Fruit fly (Drosophila melanogaster): Measurements from ENCODE around the gene CG4462.

Gene CG4462

DNA sequence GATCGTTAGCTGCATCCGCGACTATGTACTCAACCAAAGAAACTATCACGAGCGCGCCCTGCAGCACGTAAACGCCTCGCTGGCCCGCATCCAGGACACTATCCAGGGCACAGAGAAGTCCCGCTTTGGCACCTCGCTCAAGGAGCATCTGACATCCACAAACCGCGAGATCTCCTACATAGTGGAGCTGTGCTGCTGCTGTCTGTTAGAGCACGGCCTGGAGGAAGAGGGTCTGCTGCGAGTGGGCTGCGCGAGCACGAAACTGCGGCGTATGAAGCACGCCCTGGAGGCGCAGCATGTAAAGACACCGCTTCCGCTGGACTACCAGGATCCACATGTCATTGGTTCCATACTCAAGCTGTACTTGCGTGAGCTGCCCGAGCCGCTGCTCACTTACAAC is 14.1 kb downstream of the CG4462 start:
- no peak for TF ChIP-seq CG17801 (GFP tag; optimal IDR thresholded peaks at IDR 0.05; ENCODE audit: partially characterized antibody)

DNA sequence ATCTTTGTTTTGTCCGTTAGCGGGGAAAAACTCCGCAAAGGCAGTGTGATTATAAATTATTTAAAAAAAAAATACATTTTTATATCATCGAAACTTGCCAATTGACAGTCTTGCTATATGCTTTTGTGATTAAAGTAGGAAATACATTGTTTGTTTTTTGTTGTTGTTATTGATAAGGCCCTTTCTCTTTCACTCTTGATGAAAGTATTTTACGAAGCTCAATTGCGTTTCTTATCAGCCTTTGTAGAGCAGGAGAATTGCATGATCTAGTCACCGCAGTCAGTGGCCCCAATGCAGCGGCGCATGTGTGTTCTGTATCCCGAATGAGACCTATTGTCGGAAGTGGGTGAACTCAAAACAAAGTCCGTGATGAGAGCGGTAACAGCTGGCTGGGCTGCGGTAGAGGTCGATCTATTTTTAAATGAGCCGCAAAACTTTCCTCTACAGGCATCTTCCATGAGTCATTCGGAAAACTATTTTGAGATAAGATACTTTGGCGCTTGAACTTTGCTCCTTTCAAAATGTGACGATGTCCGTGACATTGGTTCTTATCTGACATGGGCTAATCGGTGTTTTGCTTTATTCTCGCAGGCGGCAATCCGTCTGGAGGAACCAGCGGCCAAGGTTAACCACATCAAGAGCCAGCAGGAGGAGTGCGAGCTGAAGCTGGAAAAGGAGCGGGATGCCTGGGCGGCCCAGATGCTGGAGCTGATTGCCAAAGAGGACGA is 14.7 kb downstream of the CG4462 start:
- no peak for TF ChIP-seq CG17801 (GFP tag; optimal IDR thresholded peaks at IDR 0.05; ENCODE audit: partially characterized antibody)

DNA sequence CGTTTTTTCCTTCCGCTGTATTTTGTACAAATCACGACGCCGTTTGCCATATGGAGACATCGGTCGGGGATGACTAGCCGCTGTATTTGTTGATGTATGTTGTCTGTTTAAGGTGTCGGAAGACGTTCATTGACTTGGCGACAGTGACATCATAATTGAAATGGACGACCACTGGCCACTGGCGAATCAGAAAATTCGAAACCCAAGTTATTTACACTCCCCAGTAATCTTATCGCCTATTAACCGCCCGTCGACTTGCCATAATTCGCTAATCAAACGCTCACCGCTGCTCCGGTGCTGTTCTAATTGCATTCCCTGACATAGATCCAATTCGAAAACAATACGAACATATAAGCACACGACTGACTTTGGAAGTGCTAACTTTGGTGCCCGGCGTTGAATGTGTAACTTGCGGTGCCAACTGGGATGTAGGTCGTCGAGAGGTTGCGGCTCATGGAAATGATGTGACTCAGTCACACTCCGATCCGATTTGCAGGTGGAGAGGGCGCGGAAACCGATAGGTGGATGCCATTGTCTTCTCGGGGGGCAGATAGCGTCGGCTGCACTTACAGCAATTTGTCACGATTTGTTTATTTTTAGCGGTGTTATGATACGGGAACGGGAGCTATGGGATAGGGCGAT is 15.5 kb downstream of the CG4462 start:
- no peak for TF ChIP-seq CG17801 (GFP tag; optimal IDR thresholded peaks at IDR 0.05; ENCODE audit: partially characterized antibody)

DNA sequence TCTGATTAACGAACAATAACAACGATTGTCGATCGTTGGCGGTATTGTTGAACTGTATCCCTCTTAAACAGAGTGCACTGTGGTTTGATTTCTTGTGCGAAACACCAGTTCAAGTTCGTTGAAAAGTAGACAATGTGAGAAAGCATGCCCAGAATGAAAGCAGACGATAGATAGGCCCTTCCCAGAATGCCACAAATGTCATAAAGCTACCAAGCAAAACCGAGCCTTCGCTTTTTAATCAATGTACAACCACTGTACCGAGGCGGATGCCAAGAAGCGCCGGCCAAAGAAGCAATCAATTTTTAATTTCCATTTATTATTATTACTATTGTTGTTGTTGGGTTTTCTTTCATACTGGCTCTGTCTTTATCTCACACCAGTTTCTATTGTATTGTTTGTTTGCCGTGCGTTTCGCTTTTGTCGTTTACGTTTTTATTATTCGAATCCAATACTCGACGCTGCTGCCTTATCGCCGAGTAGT is 16.3 kb downstream of the CG4462 start:
- TF ChIP-seq CG17801 (GFP tag; optimal IDR thresholded peaks at IDR 0.05; ENCODE audit: partially characterized antibody): no peak

DNA sequence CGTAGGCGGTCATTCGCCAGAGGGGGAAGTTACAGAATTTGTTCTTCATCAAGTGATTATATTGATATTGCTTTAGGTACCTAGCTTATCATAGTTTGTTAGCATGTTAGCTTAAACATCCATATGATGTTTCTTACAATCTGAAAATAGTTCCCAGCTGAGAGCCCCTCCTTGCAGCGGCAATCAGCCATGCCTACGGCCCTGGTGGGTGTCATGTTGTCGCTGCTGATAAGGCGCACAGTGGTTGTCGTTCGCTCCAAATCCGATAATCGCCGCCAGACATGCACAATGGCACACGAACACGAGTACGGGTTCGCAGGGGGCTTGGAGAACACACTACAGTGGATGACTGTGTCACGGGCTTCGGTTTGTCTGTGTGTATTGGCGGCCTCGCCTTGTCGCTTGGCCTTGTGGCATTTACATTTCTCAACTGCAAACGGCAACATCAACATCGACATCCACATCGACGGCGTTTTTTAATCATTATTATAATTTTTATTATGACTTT is 19.2 kb downstream of the CG4462 start:
- peak; percentile 47 for TF ChIP-seq CG17801 (GFP tag; optimal IDR thresholded peaks at IDR 0.05; ENCODE audit: partially characterized antibody)

DNA sequence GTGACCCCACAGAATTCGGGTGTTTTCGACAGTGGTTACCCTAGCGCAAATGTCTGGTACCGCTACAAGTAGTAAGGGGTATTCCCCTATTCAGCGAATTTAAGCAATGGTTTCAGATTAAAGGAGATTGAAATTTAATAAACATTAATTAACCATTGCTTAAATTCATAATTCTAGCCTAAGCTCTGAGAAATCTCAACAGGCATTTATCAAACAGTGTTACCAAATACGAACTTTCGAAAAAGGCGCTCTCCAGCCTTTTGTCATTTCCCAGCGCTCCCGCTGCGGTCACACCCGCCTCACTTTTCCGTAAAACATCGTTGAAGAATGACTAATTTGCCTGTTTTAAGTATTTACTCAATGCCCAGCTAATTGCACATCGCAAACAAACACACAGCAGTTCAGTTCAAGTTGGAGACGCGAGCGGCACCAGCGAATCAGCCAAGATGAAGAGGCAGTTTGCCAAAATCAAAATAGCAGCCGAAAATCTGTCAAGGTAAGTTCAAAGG is 20.3 kb downstream of the CG4462 start, which contains the start of the genes Surf6 and RhoGAP92B:
Gene Surf6, minus strand, starts transcription at position 4 of the 509 bp plus-strand sequence.
Gene RhoGAP92B, plus strand, starts transcription at position 300 of the 509 bp plus-strand sequence.
- peak; percentile 72 for TF ChIP-seq CG17801 (GFP tag; optimal IDR thresholded peaks at IDR 0.05; ENCODE audit: partially characterized antibody)

DNA sequence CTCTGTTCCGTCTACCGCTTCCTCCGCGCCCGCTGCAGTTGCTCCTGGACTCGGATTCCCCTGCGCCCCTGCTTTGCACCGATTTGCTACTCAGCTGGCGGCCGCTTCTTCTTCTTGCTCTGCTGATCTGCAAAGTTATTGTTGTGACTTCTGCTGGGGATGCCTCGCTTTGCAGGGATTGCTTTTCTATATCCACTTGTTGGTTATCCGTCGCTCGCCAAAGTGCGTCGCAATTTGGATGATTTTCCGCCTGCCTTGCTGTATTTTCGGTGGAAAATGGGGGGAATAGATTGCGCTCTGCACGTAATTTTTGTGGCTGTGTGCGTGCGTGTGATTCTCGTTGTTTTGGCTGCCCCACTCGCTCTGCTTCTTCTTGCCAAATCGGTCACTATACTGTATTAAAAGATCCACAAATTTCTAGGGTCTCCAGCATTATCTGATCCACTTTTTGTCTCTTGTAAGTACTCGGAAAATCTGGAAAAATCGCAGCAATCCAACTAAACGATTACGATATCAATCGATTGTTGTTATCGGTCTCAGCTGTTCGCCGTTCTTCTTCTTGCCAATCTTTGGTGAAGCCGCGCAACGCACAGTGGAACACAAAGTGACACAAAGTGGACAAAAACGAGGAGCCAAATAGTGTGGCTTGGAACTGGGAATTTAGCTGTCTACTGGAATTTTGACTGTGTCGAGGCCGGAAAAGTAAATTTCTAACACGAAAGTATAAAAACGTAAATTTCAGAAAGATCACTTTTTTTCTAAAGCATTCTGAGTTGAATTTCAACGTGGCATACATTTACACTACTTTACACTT is 22.0 kb downstream of the CG4462 start, which contains the start of gene ClpX:
Gene ClpX, minus strand, starts transcription at position 764 of the 814 bp plus-strand sequence.
- peak; percentile 54 for TF ChIP-seq CG17801 (GFP tag; optimal IDR thresholded peaks at IDR 0.05; ENCODE audit: partially characterized antibody)

DNA sequence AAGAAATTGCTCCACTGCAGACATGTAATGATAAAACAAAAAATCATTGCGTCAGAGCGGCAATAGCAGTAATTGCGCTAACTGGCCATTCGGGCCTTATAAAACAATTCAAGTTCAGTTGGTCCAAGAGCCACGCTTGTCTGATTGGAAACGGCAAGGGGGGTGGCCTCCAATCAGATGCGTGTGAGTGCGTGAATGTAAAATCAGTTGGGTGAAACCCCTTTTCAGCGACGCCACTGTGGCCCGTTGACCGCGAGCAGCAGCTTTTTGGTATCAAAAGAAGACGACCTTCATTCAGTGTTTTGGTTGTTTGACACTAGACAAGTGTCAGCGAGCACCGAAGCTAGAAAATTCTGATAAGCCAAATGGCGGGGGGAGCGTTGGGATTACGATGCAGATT is 22.8 kb downstream of the CG4462 start:
- no peak for TF ChIP-seq CG17801 (GFP tag; optimal IDR thresholded peaks at IDR 0.05; ENCODE audit: partially characterized antibody)

DNA sequence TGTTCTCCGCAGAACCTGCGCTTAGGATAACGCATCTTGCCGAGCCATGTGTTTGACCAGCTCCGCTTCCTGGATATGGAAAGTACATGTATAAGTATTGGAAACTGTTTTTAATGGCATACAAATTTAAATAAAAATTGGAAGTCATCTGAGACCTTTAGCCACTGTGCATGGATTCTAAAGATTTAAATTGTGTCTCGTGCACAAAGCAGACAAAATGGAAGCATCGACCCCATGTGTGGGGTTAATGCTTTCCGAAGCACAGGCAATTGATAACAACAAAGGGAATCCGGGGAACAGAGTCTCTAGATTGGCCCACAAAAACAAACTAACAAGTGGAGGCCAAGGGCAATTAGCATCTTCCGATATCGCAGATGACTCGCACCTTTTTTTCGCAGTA is 23.4 kb downstream of the CG4462 start:
- TF ChIP-seq CG17801 (GFP tag; optimal IDR thresholded peaks at IDR 0.05; ENCODE audit: partially characterized antibody): no peak

DNA sequence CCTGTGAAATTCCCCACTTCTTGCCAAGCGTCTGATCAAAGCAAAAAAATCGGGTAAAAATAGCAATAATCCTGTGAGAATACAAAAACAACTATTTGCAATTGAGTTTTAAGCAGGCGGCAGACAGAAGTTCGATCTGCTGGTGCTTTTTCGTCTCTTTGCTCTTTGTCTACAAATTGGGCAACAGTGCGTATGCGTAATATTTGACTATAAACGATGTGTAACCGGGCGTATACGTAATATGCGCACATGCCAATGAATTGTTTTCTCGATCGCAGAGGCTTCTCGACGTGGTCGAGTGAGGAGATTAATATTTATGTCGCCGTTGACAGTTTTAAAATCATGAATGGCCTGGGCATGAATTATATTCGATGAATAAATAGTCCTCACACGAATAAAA is 29.9 kb downstream of the CG4462 start:
- TF ChIP-seq CG17801 (GFP tag; optimal IDR thresholded peaks at IDR 0.05; ENCODE audit: partially characterized antibody): no peak

DNA sequence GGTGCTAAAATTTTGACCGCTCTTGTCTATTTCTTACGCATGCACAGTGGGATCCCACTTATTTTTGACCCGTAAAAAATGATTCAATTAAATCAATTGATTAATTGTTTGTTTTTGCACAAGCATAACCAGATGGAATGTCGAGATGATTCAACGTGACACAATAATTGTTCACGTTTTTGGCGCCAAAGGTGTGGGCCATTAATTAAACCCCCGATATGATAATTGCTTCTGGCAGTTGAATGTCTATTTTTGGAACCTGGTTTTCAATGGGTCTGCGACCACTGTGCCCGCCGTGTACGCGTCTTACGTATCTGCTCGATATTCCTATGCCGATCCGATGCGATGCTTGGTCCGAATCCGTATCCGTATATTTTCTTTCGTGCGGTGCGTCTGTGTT is 33.1 kb downstream of the CG4462 start:
- peak; percentile 16 for TF ChIP-seq CG17801 (GFP tag; optimal IDR thresholded peaks at IDR 0.05; ENCODE audit: partially characterized antibody)

DNA sequence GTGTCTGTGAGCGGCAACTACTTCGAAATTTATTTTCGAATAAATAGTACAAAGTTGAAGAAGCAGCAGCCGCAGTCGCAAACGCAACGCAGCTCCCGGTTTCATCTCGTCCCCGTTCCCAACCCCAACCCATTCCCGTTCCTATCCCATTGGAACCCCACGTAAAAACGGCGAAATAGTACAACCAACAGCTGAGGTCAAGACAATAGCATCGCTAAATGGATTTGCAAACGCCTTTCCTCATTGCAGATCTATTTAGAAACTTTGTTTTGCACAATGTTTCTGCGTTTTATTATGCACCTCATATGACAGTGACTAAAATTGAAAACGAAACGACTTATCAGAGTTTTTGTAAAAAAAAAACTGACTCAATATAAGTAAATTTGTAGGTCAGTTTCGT is 33.8 kb downstream of the CG4462 start:
- TF ChIP-seq CG17801 (GFP tag; optimal IDR thresholded peaks at IDR 0.05; ENCODE audit: partially characterized antibody): no peak

DNA sequence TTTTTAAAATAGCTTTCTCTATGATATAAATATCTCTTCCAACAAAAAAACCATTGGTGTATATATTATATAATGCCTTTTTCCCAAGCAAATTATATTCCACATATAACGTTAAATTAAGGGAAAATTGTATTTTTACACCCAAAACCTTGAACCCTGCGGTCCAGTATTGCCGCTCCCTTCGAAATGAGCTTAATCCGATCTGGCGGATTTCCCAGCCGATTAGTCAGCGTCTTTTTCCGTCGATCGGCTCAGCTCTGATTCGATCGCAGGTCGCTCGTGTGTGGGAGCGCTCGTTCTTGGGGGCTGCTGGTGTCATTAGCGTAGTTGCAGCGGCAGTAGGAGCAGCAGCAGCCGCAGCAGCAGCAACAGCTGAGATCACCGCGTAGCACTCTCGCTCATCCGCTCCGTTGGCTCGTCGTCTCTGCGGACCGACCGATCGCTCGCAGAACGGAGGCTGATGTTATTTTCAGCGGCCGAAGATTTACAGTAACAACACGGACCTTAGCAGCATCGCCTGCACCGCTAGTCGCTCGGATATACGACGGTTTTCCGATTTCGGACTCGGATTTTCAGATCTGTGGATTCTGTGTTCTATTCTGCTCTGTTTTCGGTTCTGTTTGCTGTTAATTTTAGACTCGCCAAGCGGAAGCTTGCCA is 34.7 kb downstream of the CG4462 start, which contains the start of gene CG4733:
Gene CG4733, plus strand, starts transcription at position 350 of the 659 bp plus-strand sequence.
- peak; percentile 2 for TF ChIP-seq CG17801 (GFP tag; optimal IDR thresholded peaks at IDR 0.05; ENCODE audit: partially characterized antibody)

DNA sequence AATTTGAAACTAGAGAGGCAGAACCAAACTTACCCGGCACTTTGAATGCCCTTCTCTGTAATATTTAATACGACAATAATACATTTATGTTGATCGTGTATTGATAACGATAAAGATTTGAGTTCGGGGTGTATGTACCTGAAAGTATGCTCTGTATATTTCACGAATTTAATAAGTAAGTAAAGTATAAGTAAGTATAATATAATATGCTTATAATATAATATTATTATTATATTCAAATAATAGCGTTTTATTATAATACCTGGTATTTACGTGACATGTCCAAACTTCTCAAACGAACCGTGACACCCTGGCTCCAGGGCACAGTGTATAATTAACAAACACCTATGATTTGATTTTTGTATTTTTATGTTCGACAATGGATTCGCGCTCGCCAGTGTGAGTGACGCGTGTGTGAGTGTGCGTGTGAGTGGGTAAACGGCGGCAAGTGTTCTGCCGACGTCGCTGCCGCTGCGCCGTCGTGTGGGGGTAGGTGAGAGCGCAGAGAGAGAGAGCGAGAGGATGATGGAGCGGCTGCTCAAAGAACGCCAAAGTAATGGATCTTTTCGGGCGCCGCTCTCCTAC is 35.5 kb downstream of the CG4462 start:
- TF ChIP-seq CG17801 (GFP tag; optimal IDR thresholded peaks at IDR 0.05; ENCODE audit: partially characterized antibody): no peak

All from ovary, adult (tissue).